Fruit fly (Drosophila melanogaster): ENCODE results near the gene Klp64D.
A peak's percentile ranks its signal among the peaks of the same experiment; 100 is the strongest.

The Klp64D gene

dm6 chr3L:5353484-5354056, 5.6 kb downstream of the Klp64D start:
- TF ChIP-seq noc (tag; optimal IDR thresholded peaks at IDR 0.05): peak; percentile 34

- peak; percentile 16 for TF ChIP-seq noc (tag; optimal IDR thresholded peaks at IDR 0.05)
These were observed 6.4 kb downstream of the Klp64D start for dm6 chr3L:5352684-5353322.

- TF ChIP-seq noc (tag; optimal IDR thresholded peaks at IDR 0.05): no peak
These were observed 7.8 kb downstream of the Klp64D start for dm6 chr3L:5351348-5351850.

dm6 chr3L:5349751-5350310, 9.4 kb downstream of the Klp64D start:
- no peak for TF ChIP-seq noc (tag; optimal IDR thresholded peaks at IDR 0.05)

- no peak for TF ChIP-seq noc (tag; optimal IDR thresholded peaks at IDR 0.05)
These were observed 10.2 kb downstream of the Klp64D start for dm6 chr3L:5348987-5349386.

- TF ChIP-seq noc (tag; optimal IDR thresholded peaks at IDR 0.05): no peak
These were observed 16.1 kb downstream of the Klp64D start for dm6 chr3L:5342909-5343710.

dm6 chr3L:5341770-5342318, 17.3 kb downstream of the Klp64D start:
- peak; percentile 60 for TF ChIP-seq noc (tag; optimal IDR thresholded peaks at IDR 0.05)

dm6 chr3L:5329460-5329859, 29.7 kb downstream of the Klp64D start:
- no peak for TF ChIP-seq noc (tag; optimal IDR thresholded peaks at IDR 0.05)

dm6 chr3L:5327821-5328220, 31.4 kb downstream of the Klp64D start:
- no peak for TF ChIP-seq noc (tag; optimal IDR thresholded peaks at IDR 0.05)
